Fruit fly (Drosophila melanogaster) Kc167 (cell line): ENCODE measurements around the gene Ctl2.

Source experiments
- Myc ChIP-seq: fragments of >200 bp; optimal IDR thresholded peaks from 2 replicates; lab custom pipeline; 2017; ENCODE audit warnings: missing external identifiers
- Sin3A ChIP-seq: fragments of >200 bp; optimal IDR thresholded peaks from 2 replicates; lab custom pipeline; 2018; ENCODE audit warnings: missing external identifiers
- insv ChIP-seq: fragments of >200 bp; optimal IDR thresholded peaks from 3 replicates; lab custom pipeline; 2018; ENCODE audit warnings: missing external identifiers
- psq ChIP-seq: fragments of >200 bp; optimal IDR thresholded peaks from 2 replicates; lab custom pipeline; 2017; ENCODE audit warnings: missing external identifiers
- ttk ChIP-seq: sonication (Bioruptor generic); optimal IDR thresholded peaks from 2 replicates; lab custom pipeline; 2017; ENCODE audit warnings: missing external identifiers

dm6 chr3R:29087926-29088487 is 35.2 kb upstream of the Ctl2 start:
- no peak for TF ChIP-seq psq (lab: Kevin White, UChicago)
- no peak for TF ChIP-seq Myc
- TF ChIP-seq insv = no peak
- TF ChIP-seq ttk = no peak
- TF ChIP-seq Sin3A (lab: Kevin White, UChicago) = no peak
